Worm (Caenorhabditis elegans): ENCODE data around the gene cld-9.

Gene cld-9

ce11 chrV:13715223-13715686, 36.4 kb downstream of the cld-9 start, which contains the start of gene zipt-9 (continued):
- no peak for TF ChIP-seq ztf-11 (tag; optimal IDR thresholded peaks at IDR 0.05)
- no peak for TF ChIP-seq nhr-41 (GFP tag; IDR thresholded peaks at IDR 0.05)
- no peak for TF ChIP-seq daf-19 (GFP tag; conservative IDR thresholded peaks at IDR 0.05)
- no peak for TF ChIP-seq nhr-28 (tag; optimal IDR thresholded peaks at IDR 0.05)
- TF ChIP-seq dve-1 (tag; optimal IDR thresholded peaks at IDR 0.05; ENCODE audit: insufficient read depth), result peak; percentile 88
- no peak for TF ChIP-seq ceh-62 (tag; optimal IDR thresholded peaks at IDR 0.05)
- TF ChIP-seq madf-5 (GFP tag; IDR thresholded peaks at IDR 0.05), result no peak
- peak; percentile 77 for TF ChIP-seq T20F7.1 (GFP tag; optimal IDR thresholded peaks at IDR 0.05)
- peak; percentile 44 for TF ChIP-seq F37D6.2 (tag; optimal IDR thresholded peaks at IDR 0.05)
- TF ChIP-seq tra-1 (GFP tag; IDR thresholded peaks at IDR 0.05), result no peak
- peak; percentile 89 for TF ChIP-seq nhr-6 (tag; optimal IDR thresholded peaks at IDR 0.05)
- no peak for TF ChIP-seq nhr-111 (GFP tag; optimal IDR thresholded peaks at IDR 0.05)
- TF ChIP-seq lin-1 (GFP tag; IDR thresholded peaks at IDR 0.05), result 0 out of 2 replicates have a peak, but pooled peaks have one; percentile 46
- 0 out of 2 replicates have a peak, but pooled peaks have one; percentile 51 for TF ChIP-seq ceh-44 (GFP tag; IDR thresholded peaks at IDR 0.05)
- peak; percentile 67 for TF ChIP-seq dpl-1 (GFP tag; optimal IDR thresholded peaks at IDR 0.05)

- TF ChIP-seq rbr-2 (tag; optimal IDR thresholded peaks at IDR 0.05), result no peak
- TF ChIP-seq zag-1 (tag; optimal IDR thresholded peaks at IDR 0.05), result no peak
- TF ChIP-seq nhr-237 (tag; optimal IDR thresholded peaks at IDR 0.05), result no peak
- TF ChIP-seq nhr-10 (tag; optimal IDR thresholded peaks at IDR 0.05), result no peak
- no peak for TF ChIP-seq nhr-102 (tag; optimal IDR thresholded peaks at IDR 0.05)
- TF ChIP-seq lin-13 (GFP tag; optimal IDR thresholded peaks at IDR 0.05), result no peak
These were observed 40.6 kb downstream of the cld-9 start, which contains the start of gene srx-96 for ce11 chrV:13711060-13711459. TSS of gene srx-96 (plus strand) at chrV:13711360.

ce11 chrV:13707295-13707694, 44.4 kb downstream of the cld-9 start, which contains the start of gene hlh-34:
TSS of gene hlh-34 (minus strand) at chrV:13707395.
- TF ChIP-seq lsy-2 (tag; optimal IDR thresholded peaks at IDR 0.05) (no peak), mxl-3 (GFP tag; optimal IDR thresholded peaks at IDR 0.05) (no peak), unc-39 (tag; optimal IDR thresholded peaks at IDR 0.05) (no peak), zfp-2 (tag; optimal IDR thresholded peaks at IDR 0.05) (no peak), lin-39 (tag; optimal IDR thresholded peaks at IDR 0.05) (no peak), F49E8.2 (tag; optimal IDR thresholded peaks at IDR 0.05; ENCODE audit: borderline replicate concordance) (no peak), Y75B8A.6 (GFP tag; IDR thresholded peaks at IDR 0.05) (no peak), daf-8 (GFP tag; IDR thresholded peaks at IDR 0.05) (no peak), lin-1 (GFP tag; IDR thresholded peaks at IDR 0.05) (no peak), duxl-1 (tag; optimal IDR thresholded peaks at IDR 0.05; ENCODE audit: poor library complexity) (no peak), madf-5 (GFP tag; IDR thresholded peaks at IDR 0.05) (no peak), F26F4.8 (GFP tag; conservative IDR thresholded peaks at IDR 0.05) (no peak), pqm-1 (tag; optimal IDR thresholded peaks at IDR 0.05) (no peak), zfp-3 (GFP tag; conservative IDR thresholded peaks at IDR 0.05) (no peak), nhr-25 (tag; optimal IDR thresholded peaks at IDR 0.05; ENCODE audit: borderline replicate concordance, insufficient read depth) (no peak), arid-1 (GFP tag; conservative IDR thresholded peaks at IDR 0.05) (no peak), zip-11 (GFP tag; IDR thresholded peaks at IDR 0.05) (no peak), nhr-42 (GFP tag; IDR thresholded peaks at IDR 0.05) (no peak), nhr-76 (tag; optimal IDR thresholded peaks at IDR 0.05) (no peak), hlh-11 (tag; optimal IDR thresholded peaks at IDR 0.05) (no peak)

All from whole organism, L4 larva.